Worm (Caenorhabditis elegans) whole organism, L3 larva: Measurements from ENCODE around the gene F54F12.1.

Experiments used
- fkh-10 ChIP-seq: sonication (generic microtip); optimal IDR thresholded peaks from 2 replicates; lab custom pipeline; 2017; ENCODE audit warnings: missing biosample characterization, missing genetic modification reagents, missing genetic modification characterization
- jun-1 ChIP-seq: fragments of 150-350 bp; optimal IDR thresholded peaks from 2 replicates; lab custom pipeline; 2014; ENCODE audit warnings: missing biosample characterization, missing genetic modification reagents, missing genetic modification characterization
- lin-39 ChIP-seq: fragments of 150-350 bp; optimal IDR thresholded peaks from 2 replicates; lab custom pipeline; 2018; ENCODE audit warnings: missing biosample characterization, missing genetic modification reagents, missing genetic modification characterization
- nhr-12 ChIP-seq: fragments of 150-350 bp; optimal IDR thresholded peaks from 2 replicates; lab custom pipeline; 2014; ENCODE audit warnings: missing biosample characterization, missing genetic modification characterization
- nhr-43 ChIP-seq: sonication (generic microtip); optimal IDR thresholded peaks from 2 replicates; lab custom pipeline; 2016; ENCODE audit warnings: mild to moderate bottlenecking, missing genetic modification characterization, missing compliant biosample characterization; ENCODE audit not compliant: poor library complexity, severe bottlenecking

DNA sequence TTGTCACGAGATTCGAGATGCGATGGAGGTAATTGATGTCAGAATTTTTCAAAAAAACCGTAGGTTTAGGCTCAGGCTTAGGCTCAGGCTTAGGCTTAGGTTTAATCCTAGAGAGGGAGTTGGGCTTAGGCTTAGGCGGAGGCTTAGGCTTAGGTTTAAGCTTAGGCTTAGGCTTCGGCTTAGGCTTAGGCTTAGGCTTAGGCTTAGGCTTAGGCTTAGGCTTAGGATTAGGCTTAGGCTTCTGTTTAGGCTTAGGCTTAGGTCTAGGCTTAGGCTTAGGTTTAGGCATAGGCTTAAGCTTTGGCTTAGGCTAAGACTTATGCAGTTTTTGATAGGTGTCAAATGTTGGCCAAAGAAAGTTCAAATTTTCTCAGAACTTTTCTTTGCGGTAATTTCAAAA lies 50.9 kb downstream of the F54F12.1 start:
- TF ChIP-seq nhr-12 (no peak), lin-39 (no peak), jun-1 (tag; lab: Kevin White, UChicago) (no peak), fkh-10 (GFP tag; lab: Kevin White, UChicago) (no peak), nhr-43 (tag; lab: Kevin White, UChicago) (no peak)
